Fruit fly (Drosophila melanogaster): ENCODE measurements around the gene Apc.

The Apc gene

DNA sequence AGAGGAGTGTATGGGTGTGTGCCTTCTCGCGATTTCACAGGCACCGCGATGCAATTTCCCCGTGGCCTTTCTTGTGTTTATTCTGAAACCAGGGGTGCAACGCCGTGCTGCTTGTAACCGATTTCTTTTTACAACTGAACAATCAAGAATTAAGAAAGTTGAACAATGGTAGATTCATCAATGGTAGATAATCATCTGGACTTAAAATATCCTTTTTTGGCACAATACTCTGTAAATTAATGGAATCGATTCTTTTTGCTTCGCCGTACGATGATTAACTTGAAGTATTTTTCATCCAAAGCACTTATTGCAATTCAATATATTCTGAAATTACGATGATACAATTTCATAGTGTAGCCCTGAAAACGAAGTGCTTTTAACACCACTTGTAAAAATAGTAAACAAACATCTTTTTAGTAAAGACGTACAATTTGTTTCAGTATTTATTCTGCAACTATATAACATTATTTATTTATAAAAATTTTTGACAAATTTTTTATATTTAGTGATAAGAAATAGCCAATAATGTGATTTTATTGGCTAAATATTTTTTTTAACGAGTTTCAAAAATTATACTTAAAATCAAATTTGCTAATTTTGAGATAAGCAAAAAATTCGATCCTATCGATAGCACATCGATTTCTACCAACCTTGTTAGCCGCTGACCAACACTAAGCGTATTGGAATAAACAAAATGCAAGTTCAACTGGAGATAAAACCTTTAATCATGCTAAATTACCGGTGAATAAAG lies 24.8 kb downstream of the Apc start, which contains the start of the genes CG1523 and CG1647:
CG1523 (minus strand) TSS at position 114 of the 751 bp plus-strand sequence.
CG1647 (plus strand) TSS at position 667 of the 751 bp plus-strand sequence.
- TF ChIP-seq Crg-1 (GFP tag; optimal IDR thresholded peaks at IDR 0.05) = peak; percentile 57
- peak; percentile 45 for TF ChIP-seq CG1620 (GFP tag; optimal IDR thresholded peaks at IDR 0.05)
- TF ChIP-seq CG7045 (GFP tag; optimal IDR thresholded peaks at IDR 0.05) = peak; percentile 78
- TF ChIP-seq CG7101 (tag; optimal IDR thresholded peaks at IDR 0.05) = peak; percentile 77
- peak; percentile 79 for TF ChIP-seq CG12768 (GFP tag; optimal IDR thresholded peaks at IDR 0.05)
- no peak for TF ChIP-seq kay (GFP tag; ENCODE audit: borderline replicate concordance)
- TF ChIP-seq toe (GFP tag; optimal IDR thresholded peaks at IDR 0.05) = peak; percentile 70
- TF ChIP-seq Mnt (GFP tag; optimal IDR thresholded peaks at IDR 0.05) = peak; percentile 53
- TF ChIP-seq CG5204 (GFP tag; optimal IDR thresholded peaks at IDR 0.05) = peak; percentile 77
- peak; percentile 67 for TF ChIP-seq CG14711 (tag; optimal IDR thresholded peaks at IDR 0.05)
- TF ChIP-seq Clk (GFP tag; optimal IDR thresholded peaks at IDR 0.05) = peak; percentile 25
- TF ChIP-seq CG11617 (GFP tag; optimal IDR thresholded peaks at IDR 0.05) = peak; percentile 84
- TF ChIP-seq Hr96 (GFP tag; optimal IDR thresholded peaks at IDR 0.05) = peak; percentile 76
- TF ChIP-seq bab1 (GFP tag; optimal IDR thresholded peaks at IDR 0.05) = peak; percentile 78
- peak; percentile 64 for TF ChIP-seq CG33017 (tag; optimal IDR thresholded peaks at IDR 0.05)
- peak; percentile 67 for TF ChIP-seq pad (GFP tag; optimal IDR thresholded peaks at IDR 0.05)
- no peak for TF ChIP-seq ovo (GFP tag; optimal IDR thresholded peaks at IDR 0.05)
- TF ChIP-seq tj (GFP tag; optimal IDR thresholded peaks at IDR 0.05) = peak; percentile 50
- TF ChIP-seq cic (GFP tag; optimal IDR thresholded peaks at IDR 0.05) = no peak
- no peak for TF ChIP-seq cnc (optimal IDR thresholded peaks at IDR 0.05)

DNA sequence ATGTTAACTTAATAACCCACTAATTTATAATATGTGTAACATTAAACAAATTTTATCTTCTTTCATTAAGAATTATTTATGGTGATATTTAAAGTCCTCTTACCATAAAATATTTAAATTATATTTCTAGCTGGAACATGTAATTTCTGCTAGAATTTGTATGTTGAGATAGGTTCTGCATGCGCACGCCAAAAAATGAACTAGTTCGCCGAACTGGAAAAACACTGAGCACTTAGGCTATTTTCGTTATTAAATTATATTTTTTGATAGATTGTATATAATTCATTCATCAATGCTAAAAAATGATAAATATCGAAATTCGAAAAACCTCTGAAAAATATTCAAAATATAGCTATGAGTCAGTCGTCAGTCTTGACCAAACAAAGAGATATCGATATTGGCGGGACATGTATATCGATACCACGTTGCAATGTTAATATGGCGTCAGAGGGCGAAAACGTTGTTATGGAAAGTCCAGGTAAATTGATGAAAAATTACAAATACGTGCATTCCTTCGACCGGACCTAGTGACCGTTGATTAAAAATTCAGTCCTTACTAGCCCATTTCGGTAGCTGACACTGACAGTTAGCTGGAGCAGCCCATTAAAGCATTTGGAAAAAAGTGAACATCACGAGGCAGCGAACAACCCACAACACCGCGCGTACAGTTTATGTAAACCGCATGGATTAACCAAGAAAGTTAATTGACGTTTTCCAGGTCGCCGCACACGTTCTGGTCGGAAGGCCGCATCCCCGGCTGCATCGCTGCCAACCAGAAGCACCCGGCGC lies 32.7 kb downstream of the Apc start, which contains the start of gene Prp39:
Prp39 (plus strand) TSS at position 426 of the 789 bp plus-strand sequence.
- TF ChIP-seq CG1620 (GFP tag; optimal IDR thresholded peaks at IDR 0.05) (no peak), CG12768 (GFP tag; optimal IDR thresholded peaks at IDR 0.05) (no peak), pad (GFP tag; optimal IDR thresholded peaks at IDR 0.05) (no peak), cnc (optimal IDR thresholded peaks at IDR 0.05) (no peak), CG11617 (GFP tag; optimal IDR thresholded peaks at IDR 0.05) (no peak), cic (GFP tag; optimal IDR thresholded peaks at IDR 0.05) (no peak), Crg-1 (GFP tag; optimal IDR thresholded peaks at IDR 0.05) (no peak), CG5204 (GFP tag; optimal IDR thresholded peaks at IDR 0.05) (no peak), kay (GFP tag; ENCODE audit: borderline replicate concordance) (no peak), ovo (GFP tag; optimal IDR thresholded peaks at IDR 0.05) (no peak), Mnt (GFP tag; optimal IDR thresholded peaks at IDR 0.05) (peak; percentile 71), CG7101 (tag; optimal IDR thresholded peaks at IDR 0.05) (peak; percentile 8), CG7045 (GFP tag; optimal IDR thresholded peaks at IDR 0.05) (no peak), bab1 (GFP tag; optimal IDR thresholded peaks at IDR 0.05) (peak; percentile 31), Clk (GFP tag; optimal IDR thresholded peaks at IDR 0.05) (no peak), CG14711 (tag; optimal IDR thresholded peaks at IDR 0.05) (peak; percentile 1), tj (GFP tag; optimal IDR thresholded peaks at IDR 0.05) (peak; percentile 6), toe (GFP tag; optimal IDR thresholded peaks at IDR 0.05) (no peak), Hr96 (GFP tag; optimal IDR thresholded peaks at IDR 0.05) (no peak), CG33017 (tag; optimal IDR thresholded peaks at IDR 0.05) (no peak)

DNA sequence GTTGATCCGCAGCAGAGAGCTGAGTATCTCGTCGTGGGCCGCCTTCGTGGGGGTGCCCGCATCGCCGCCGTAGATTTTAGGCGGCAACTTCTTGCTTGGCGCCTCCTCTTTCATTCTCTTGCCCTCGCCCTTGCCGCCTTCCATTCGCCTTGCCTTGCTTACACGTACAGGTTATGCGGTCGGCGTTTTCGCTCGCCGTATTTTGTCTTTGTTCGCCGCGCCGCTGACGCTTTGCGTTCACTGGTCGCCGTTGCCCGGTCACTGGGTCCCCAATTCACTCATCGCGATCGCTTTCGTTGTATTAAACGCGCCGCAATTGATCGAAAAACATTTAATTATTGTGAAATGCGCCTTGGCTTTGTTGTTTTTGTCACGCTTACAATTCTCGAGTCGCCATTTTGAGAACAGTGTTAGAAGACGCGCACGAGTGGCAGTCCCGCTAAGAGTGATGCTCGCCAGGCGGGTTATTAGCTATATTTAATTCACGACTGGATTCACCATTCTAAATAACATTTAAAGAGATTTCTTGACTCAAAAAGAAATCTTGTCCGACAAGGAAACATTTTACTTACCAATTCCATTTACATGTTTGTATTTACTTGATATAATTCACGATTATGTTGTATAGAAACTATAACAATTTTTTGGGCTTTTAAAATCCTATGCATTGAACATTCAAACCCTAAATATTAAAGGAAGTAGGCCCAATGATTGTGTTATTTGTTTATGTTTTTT lies 33.4 kb downstream of the Apc start, which contains the start of gene wdn:
wdn (minus strand) TSS at position 396 of the 735 bp plus-strand sequence.
- peak; percentile 15 for TF ChIP-seq CG1620 (GFP tag; optimal IDR thresholded peaks at IDR 0.05)
- TF ChIP-seq tj (GFP tag; optimal IDR thresholded peaks at IDR 0.05) = no peak
- TF ChIP-seq bab1 (GFP tag; optimal IDR thresholded peaks at IDR 0.05) = peak; percentile 36
- TF ChIP-seq toe (GFP tag; optimal IDR thresholded peaks at IDR 0.05) = no peak
- peak; percentile 32 for TF ChIP-seq CG7101 (tag; optimal IDR thresholded peaks at IDR 0.05)
- TF ChIP-seq ovo (GFP tag; optimal IDR thresholded peaks at IDR 0.05) = peak; percentile 31
- no peak for TF ChIP-seq CG33017 (tag; optimal IDR thresholded peaks at IDR 0.05)
- no peak for TF ChIP-seq cic (GFP tag; optimal IDR thresholded peaks at IDR 0.05)
- TF ChIP-seq Hr96 (GFP tag; optimal IDR thresholded peaks at IDR 0.05) = peak; percentile 31
- TF ChIP-seq pad (GFP tag; optimal IDR thresholded peaks at IDR 0.05) = peak; percentile 25
- no peak for TF ChIP-seq Crg-1 (GFP tag; optimal IDR thresholded peaks at IDR 0.05)
- peak; percentile 13 for TF ChIP-seq CG5204 (GFP tag; optimal IDR thresholded peaks at IDR 0.05)
- TF ChIP-seq CG12768 (GFP tag; optimal IDR thresholded peaks at IDR 0.05) = no peak
- TF ChIP-seq Mnt (GFP tag; optimal IDR thresholded peaks at IDR 0.05) = peak; percentile 27
- TF ChIP-seq kay (GFP tag; ENCODE audit: borderline replicate concordance) = no peak
- no peak for TF ChIP-seq CG7045 (GFP tag; optimal IDR thresholded peaks at IDR 0.05)
- TF ChIP-seq CG14711 (tag; optimal IDR thresholded peaks at IDR 0.05) = no peak

DNA sequence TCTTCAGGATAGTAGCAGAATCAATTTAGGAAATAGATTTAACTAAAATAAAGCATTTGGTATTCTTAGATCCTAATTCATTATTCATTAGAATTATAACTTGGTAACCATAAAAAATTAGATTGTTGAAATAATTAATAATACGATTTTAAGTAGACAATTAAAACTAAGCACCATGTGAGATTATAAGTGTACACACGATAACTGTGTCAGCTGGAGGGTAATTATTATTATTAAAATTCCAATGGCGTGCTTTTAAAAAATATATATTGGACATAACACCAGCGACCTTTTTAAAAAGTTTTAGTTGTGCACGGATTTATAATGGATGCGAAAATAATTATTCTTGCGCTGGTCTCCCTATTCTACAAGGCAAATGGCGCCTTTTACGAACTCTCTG lies 38.1 kb downstream of the Apc start, which contains the start of gene CheB98a:
CheB98a (plus strand) TSS at position 301 of the 400 bp plus-strand sequence.
- TF ChIP-seq CG5204 (GFP tag; optimal IDR thresholded peaks at IDR 0.05) = no peak
- no peak for TF ChIP-seq cnc (optimal IDR thresholded peaks at IDR 0.05)
- no peak for TF ChIP-seq CG1620 (GFP tag; optimal IDR thresholded peaks at IDR 0.05)
- TF ChIP-seq pad (GFP tag; optimal IDR thresholded peaks at IDR 0.05) = no peak
- no peak for TF ChIP-seq CG33017 (tag; optimal IDR thresholded peaks at IDR 0.05)
- TF ChIP-seq ovo (GFP tag; optimal IDR thresholded peaks at IDR 0.05) = no peak
- no peak for TF ChIP-seq CG12768 (GFP tag; optimal IDR thresholded peaks at IDR 0.05)
- no peak for TF ChIP-seq tj (GFP tag; optimal IDR thresholded peaks at IDR 0.05)
- no peak for TF ChIP-seq Crg-1 (GFP tag; optimal IDR thresholded peaks at IDR 0.05)
- no peak for TF ChIP-seq Mnt (GFP tag; optimal IDR thresholded peaks at IDR 0.05)

All from whole organism, adult.